Fruit fly (Drosophila melanogaster) whole organism, embryonic: Measurements from ENCODE around the gene I-2.

ENCODE experiments used
- B-H1 ChIP-seq: fragments of 200-800 bp; sonication (Bioruptor generic); IDR thresholded peaks from 3 replicates; pipeline ENCODE4 v1.3.6; 2022; ENCODE audit warnings: missing biosample characterization, missing genetic modification characterization
- B-H2 ChIP-seq: fragments of 200-800 bp; sonication (Bioruptor generic); optimal IDR thresholded peaks from 2 replicates; lab custom pipeline; 2018; ENCODE audit warnings: missing biosample characterization, mild to moderate bottlenecking, missing genetic modification characterization
- Bdp1 ChIP-seq: fragments of 200-800 bp; sonication (Bioruptor generic); optimal IDR thresholded peaks from 3 replicates; lab custom pipeline; 2016; ENCODE audit warnings: missing biosample characterization, missing genetic modification characterization
- CG11560 ChIP-seq: fragments of 200-800 bp; sonication (Bioruptor generic); IDR thresholded peaks from 3 replicates; pipeline ENCODE4 v1.3.6; 2022; ENCODE audit warnings: missing biosample characterization, missing genetic modification characterization
- CG15514 ChIP-seq: fragments of 200-800 bp; sonication (Bioruptor generic); optimal IDR thresholded peaks from 3 replicates; lab custom pipeline; 2017; ENCODE audit warnings: missing biosample characterization, missing genetic modification characterization, mild to moderate bottlenecking, moderate library complexity, missing genetic modification reagents
- CG15601 ChIP-seq: fragments of 200-800 bp; sonication (Bioruptor generic); optimal IDR thresholded peaks from 3 replicates; lab custom pipeline; 2019; ENCODE audit warnings: missing biosample characterization, mild to moderate bottlenecking, missing genetic modification characterization, moderate library complexity
- CG15696 ChIP-seq: fragments of 200-800 bp; sonication (Bioruptor generic); optimal IDR thresholded peaks from 2 replicates; lab custom pipeline; 2019; ENCODE audit warnings: missing biosample characterization, mild to moderate bottlenecking, missing genetic modification characterization, moderate library complexity
- CG16779 ChIP-seq: fragments of 200-800 bp; sonication (Bioruptor generic); IDR thresholded peaks from 2 replicates; pipeline ENCODE4 v1.3.6; 2022; ENCODE audit warnings: missing biosample characterization, missing genetic modification characterization
- CG17612 ChIP-seq: fragments of 200-800 bp; sonication (Bioruptor generic); IDR thresholded peaks from 2 replicates; pipeline ENCODE4 v1.3.6; 2022; ENCODE audit warnings: missing biosample characterization, missing genetic modification characterization
- CG18262 ChIP-seq: fragments of 200-800 bp; optimal IDR thresholded peaks from 3 replicates; lab custom pipeline; 2019; ENCODE audit warnings: missing biosample characterization, mild to moderate bottlenecking, missing genetic modification characterization, moderate library complexity
- CG2712 ChIP-seq: fragments of 200-800 bp; optimal IDR thresholded peaks from 3 replicates; lab custom pipeline; 2019; ENCODE audit warnings: missing biosample characterization, mild to moderate bottlenecking, missing genetic modification characterization, moderate library complexity
- CG30020 ChIP-seq: fragments of 200-800 bp; optimal IDR thresholded peaks from 2 replicates; lab custom pipeline; 2019; ENCODE audit warnings: missing biosample characterization, mild to moderate bottlenecking, missing genetic modification characterization, moderate library complexity
- CG31224 ChIP-seq: fragments of 200-800 bp; sonication (Bioruptor generic); IDR thresholded peaks from 2 replicates; pipeline ENCODE4 v1.3.6; 2022; ENCODE audit warnings: missing biosample characterization, missing genetic modification characterization
- CG31365 ChIP-seq: fragments of 200-800 bp; sonication (Bioruptor generic); optimal IDR thresholded peaks from 2 replicates; lab custom pipeline; 2018; ENCODE audit warnings: missing biosample characterization, mild to moderate bottlenecking, missing genetic modification characterization
- CG32532 ChIP-seq: fragments of 200-800 bp; sonication (Bioruptor generic); IDR thresholded peaks from 2 replicates; pipeline ENCODE4 v1.3.6; 2022; ENCODE audit warnings: missing biosample characterization, missing genetic modification characterization
- CG3281 ChIP-seq: fragments of 200-800 bp; sonication (Bioruptor generic); optimal IDR thresholded peaks from 3 replicates; lab custom pipeline; 2017; ENCODE audit warnings: missing biosample characterization, mild to moderate bottlenecking, missing genetic modification characterization
- CG34224 ChIP-seq: fragments of 200-800 bp; sonication (Bioruptor generic); IDR thresholded peaks from 3 replicates; pipeline ENCODE4 v1.3.6; 2022; ENCODE audit warnings: missing biosample characterization, missing genetic modification characterization; ENCODE audit not compliant: partially characterized antibody
- CG34422 ChIP-seq: fragments of 200-800 bp; sonication (Bioruptor generic); IDR thresholded peaks from 3 replicates; pipeline ENCODE4 v1.3.6; 2022; ENCODE audit warnings: missing biosample characterization, missing genetic modification characterization
- CG4617 ChIP-seq: fragments of 200-800 bp; sonication (Bioruptor generic); optimal IDR thresholded peaks from 3 replicates; lab custom pipeline; 2016; ENCODE audit warnings: missing biosample characterization, missing genetic modification characterization, borderline replicate concordance
- CG6689 ChIP-seq: fragments of 200-800 bp; sonication (Bioruptor generic); IDR thresholded peaks from 2 replicates; pipeline ENCODE4 v1.3.6; 2022; ENCODE audit warnings: missing biosample characterization, missing genetic modification characterization
- Dad ChIP-seq: fragments of 200-800 bp; sonication (Bioruptor generic); optimal IDR thresholded peaks from 3 replicates; lab custom pipeline; 2016; ENCODE audit warnings: missing biosample characterization, missing genetic modification characterization
- Dek ChIP-seq: fragments of 200-800 bp; sonication (Bioruptor generic); optimal IDR thresholded peaks from 3 replicates; lab custom pipeline; 2019; ENCODE audit warnings: missing biosample characterization, mild to moderate bottlenecking, missing genetic modification characterization, moderate library complexity
- Dp ChIP-seq: fragments of 200-800 bp; sonication (Bioruptor generic); optimal IDR thresholded peaks from 2 replicates; lab custom pipeline; 2018; ENCODE audit warnings: missing biosample characterization, mild to moderate bottlenecking, missing genetic modification characterization, moderate library complexity
- Gsc ChIP-seq: fragments of 200-800 bp; sonication (Bioruptor generic); IDR thresholded peaks from 2 replicates; pipeline ENCODE4 v1.3.6; 2022; ENCODE audit warnings: missing biosample characterization, missing genetic modification characterization
- H2.0 ChIP-seq: fragments of 200-800 bp; sonication (Bioruptor generic); IDR thresholded peaks from 2 replicates; pipeline ENCODE4 v1.3.6; 2022; ENCODE audit warnings: missing biosample characterization, missing genetic modification characterization
- Hr3 ChIP-seq: fragments of 200-800 bp; sonication (Bioruptor generic); optimal IDR thresholded peaks from 3 replicates; lab custom pipeline; 2016; ENCODE audit warnings: missing biosample characterization, missing genetic modification characterization
- Hr39 ChIP-seq: fragments of >200 bp; optimal IDR thresholded peaks from 2 replicates; lab custom pipeline; 2017
- Med ChIP-seq: fragments of 200-800 bp; sonication (Bioruptor generic); peaks from one replicate; lab custom pipeline; 2016; ENCODE audit warnings: missing biosample characterization, missing genetic modification characterization, mild to moderate bottlenecking, inconsistent platforms, moderate library complexity
- NC2α ChIP-seq: fragments of 200-800 bp; sonication (Bioruptor generic); optimal IDR thresholded peaks from 2 replicates; lab custom pipeline; 2016; ENCODE audit warnings: missing biosample characterization, missing genetic modification characterization
- Oli ChIP-seq: fragments of 200-800 bp; sonication (Bioruptor generic); optimal IDR thresholded peaks from 2 replicates; lab custom pipeline; 2018; ENCODE audit warnings: missing biosample characterization, mild to moderate bottlenecking, missing genetic modification characterization, moderate library complexity
- PHDP ChIP-seq: fragments of 200-800 bp; sonication (Bioruptor generic); optimal IDR thresholded peaks from 3 replicates; lab custom pipeline; 2018; ENCODE audit warnings: missing biosample characterization, mild to moderate bottlenecking, missing genetic modification characterization, moderate library complexity
- Xbp1 ChIP-seq: fragments of 200-800 bp; sonication (Bioruptor generic); optimal IDR thresholded peaks from 3 replicates; lab custom pipeline; 2016; ENCODE audit warnings: missing biosample characterization, mild to moderate bottlenecking, missing genetic modification characterization
- aop ChIP-seq: fragments of 200-800 bp; sonication (Bioruptor generic); IDR thresholded peaks from 2 replicates; pipeline ENCODE4 v1.3.6; 2022; ENCODE audit warnings: missing biosample characterization, missing genetic modification characterization
- ase ChIP-seq: fragments of 200-800 bp; sonication (Bioruptor generic); IDR thresholded peaks from 3 replicates; pipeline ENCODE4 v1.3.6; 2022; ENCODE audit warnings: missing biosample characterization, missing genetic modification characterization
- btn ChIP-seq: fragments of 200-800 bp; sonication (Bioruptor generic); optimal IDR thresholded peaks from 2 replicates; lab custom pipeline; 2016; ENCODE audit warnings: missing biosample characterization, missing genetic modification characterization
- dpn ChIP-seq, 2 experiments: fragments of 200-800 bp; sonication (Bioruptor generic); optimal IDR thresholded peaks; 3 replicates each; lab custom pipeline; 2016; ENCODE audit warnings: missing biosample characterization in 2 of 2, missing genetic modification characterization in 2 of 2
- gcm2 ChIP-seq: fragments of 200-800 bp; sonication (Bioruptor generic); optimal IDR thresholded peaks from 2 replicates; lab custom pipeline; 2016; ENCODE audit warnings: missing biosample characterization, missing genetic modification characterization
- jumu ChIP-seq: fragments of 200-800 bp; sonication (Bioruptor generic); optimal IDR thresholded peaks from 3 replicates; lab custom pipeline; 2016; ENCODE audit warnings: missing biosample characterization, missing genetic modification characterization
- luna ChIP-seq: fragments of 200-800 bp; sonication (Bioruptor generic); optimal IDR thresholded peaks from 2 replicates; lab custom pipeline; 2016; ENCODE audit warnings: missing biosample characterization, missing genetic modification characterization
- nerfin-1 ChIP-seq: fragments of 200-800 bp; sonication (Bioruptor generic); optimal IDR thresholded peaks from 3 replicates; lab custom pipeline; 2019; ENCODE audit warnings: missing biosample characterization, mild to moderate bottlenecking, missing genetic modification characterization, moderate library complexity
- psq ChIP-seq: fragments of 200-800 bp; sonication (Bioruptor generic); optimal IDR thresholded peaks from 2 replicates; lab custom pipeline; 2017; ENCODE audit warnings: missing biosample characterization, missing genetic modification characterization
- pzg ChIP-seq: fragments of 200-800 bp; sonication (Bioruptor generic); optimal IDR thresholded peaks from 3 replicates; lab custom pipeline; 2018; ENCODE audit warnings: missing biosample characterization, mild to moderate bottlenecking, missing genetic modification characterization, moderate library complexity
- ro ChIP-seq: fragments of 200-800 bp; sonication (Bioruptor generic); IDR thresholded peaks from 2 replicates; pipeline ENCODE4 v1.3.6; 2022; ENCODE audit warnings: missing biosample characterization, missing genetic modification characterization
- slbo ChIP-seq: fragments of 200-800 bp; sonication (Bioruptor generic); IDR thresholded peaks from 2 replicates; pipeline ENCODE4 v1.3.6; 2022; ENCODE audit warnings: missing biosample characterization, missing genetic modification characterization
- slou ChIP-seq: fragments of 200-800 bp; sonication (Bioruptor generic); optimal IDR thresholded peaks from 3 replicates; lab custom pipeline; 2016; ENCODE audit warnings: missing biosample characterization, missing genetic modification characterization
- sob ChIP-seq: fragments of 200-800 bp; sonication (Bioruptor generic); IDR thresholded peaks from 2 replicates; pipeline ENCODE4 v1.3.6; 2022; ENCODE audit warnings: missing biosample characterization, missing genetic modification characterization
- stwl ChIP-seq: fragments of 200-800 bp; sonication (Bioruptor generic); optimal IDR thresholded peaks from 3 replicates; lab custom pipeline; 2018; ENCODE audit warnings: missing biosample characterization, mild to moderate bottlenecking, missing genetic modification characterization, moderate library complexity
- tgo ChIP-seq: fragments of 200-800 bp; sonication (Bioruptor generic); IDR thresholded peaks from 3 replicates; pipeline ENCODE4 v1.3.6; 2022; ENCODE audit warnings: missing biosample characterization, missing genetic modification characterization
- tup ChIP-seq: fragments of 200-800 bp; sonication (Bioruptor generic); optimal IDR thresholded peaks from 2 replicates; lab custom pipeline; 2016; ENCODE audit warnings: missing biosample characterization, mild to moderate bottlenecking, missing genetic modification characterization, moderate library complexity
- unpg ChIP-seq: fragments of 200-800 bp; sonication (Bioruptor generic); optimal IDR thresholded peaks from 3 replicates; lab custom pipeline; 2018; ENCODE audit warnings: missing biosample characterization, mild to moderate bottlenecking, missing genetic modification characterization, moderate library complexity
- usp ChIP-seq: fragments of >200 bp; optimal IDR thresholded peaks from 2 replicates; lab custom pipeline; 2017; ENCODE audit warnings: missing biosample characterization, missing genetic modification characterization
- vfl ChIP-seq: fragments of 200-800 bp; sonication (Bioruptor generic); optimal IDR thresholded peaks from 2 replicates; lab custom pipeline; 2016; ENCODE audit warnings: missing biosample characterization, missing genetic modification characterization
- zf30C ChIP-seq: fragments of 200-800 bp; sonication (Bioruptor generic); optimal IDR thresholded peaks from 3 replicates; lab custom pipeline; 2018; ENCODE audit warnings: missing biosample characterization, mild to moderate bottlenecking, missing genetic modification characterization

The I-2 gene

DNA sequence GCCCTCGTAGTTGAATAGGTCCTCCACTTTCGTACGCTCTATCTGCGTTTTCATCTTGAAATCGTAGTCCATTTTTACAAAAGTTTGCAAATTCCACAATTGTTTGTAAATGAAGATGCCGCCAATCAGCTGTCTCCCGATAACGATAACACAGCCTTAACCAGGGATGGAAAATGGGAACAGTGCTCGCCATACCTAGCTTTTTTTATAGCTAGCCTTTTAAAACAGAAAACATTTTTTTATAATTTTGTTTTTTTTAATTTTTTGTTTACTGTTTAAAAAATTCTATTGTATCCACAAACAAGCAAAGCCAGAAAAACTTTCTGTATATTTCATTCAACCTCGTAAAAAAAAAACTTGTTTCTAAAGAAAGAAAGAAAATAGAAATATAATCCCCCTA is 1.9 kb upstream of the I-2 start, which contains the start of gene Cdk8 (continued):
- TF ChIP-seq CG15696 (tag; lab: Kevin White, UChicago) (peak; percentile 13), H2.0 (GFP tag; lab: Robert Waterston, UW) (no peak; the same call in 1 of the 2 replicates), CG31224 (GFP tag; lab: Robert Waterston, UW) (no peak), PHDP (tag; lab: Kevin White, UChicago) (peak; percentile 31), ro (GFP tag; lab: Robert Waterston, UW) (no peak), B-H1 (GFP tag; lab: Robert Waterston, UW) (no peak), CG15601 (peak; percentile 17), CG3281 (GFP tag; lab: Kevin White, UChicago) (no peak), ase (GFP tag; lab: Robert Waterston, UW) (no peak), zf30C (GFP tag; lab: Kevin White, UChicago) (no peak), Oli (tag; lab: Kevin White, UChicago) (no peak), CG31365 (no peak), CG4617 (peak; percentile 4), tup (GFP tag; lab: Kevin White, UChicago) (no peak), Dad (GFP tag; lab: Kevin White, UChicago) (no peak), Dp (peak; percentile 63), CG17612 (GFP tag; lab: Robert Waterston, UW) (no peak), tgo (GFP tag; lab: Robert Waterston, UW) (peak; percentile 22; the same call in 1 of the 3 replicates), slou (GFP tag; lab: Kevin White, UChicago) (no peak), CG18262 (tag; lab: Kevin White, UChicago) (peak; percentile 39), Dek (tag; lab: Kevin White, UChicago) (peak; percentile 24), Gsc (GFP tag; lab: Robert Waterston, UW) (no peak), btn (GFP tag; lab: Kevin White, UChicago) (no peak), aop (GFP tag; lab: Robert Waterston, UW) (no peak), CG32532 (peak; percentile 64), Hr3 (peak; percentile 30), vfl (peak; percentile 8), nerfin-1 (tag; lab: Kevin White, UChicago) (peak; percentile 15), psq (GFP tag; lab: Kevin White, UChicago) (no peak), B-H2 (GFP tag; lab: Kevin White, UChicago) (peak; percentile 35), Med (peak; percentile 86), usp (GFP tag; lab: Kevin White, UChicago) (no peak), gcm2 (GFP tag; lab: Kevin White, UChicago) (no peak), Hr39 (lab: Kevin White, UChicago) (no peak), CG30020 (tag; lab: Kevin White, UChicago) (peak; percentile 42), slbo (peak; percentile 77), dpn (GFP tag; optimal IDR thresholded peaks at IDR 0.05; lab: Kevin White, UChicago) (peak in 1 of 2 experiments; percentile 57), CG16779 (no peak), pzg (GFP tag; lab: Kevin White, UChicago) (peak; percentile 47), sob (GFP tag; lab: Robert Waterston, UW) (no peak), luna (GFP tag; lab: Kevin White, UChicago) (no peak), Xbp1 (GFP tag; lab: Kevin White, UChicago) (peak; percentile 41), CG11560 (tag; lab: Robert Waterston, UW) (no peak), CG34422 (GFP tag; lab: Robert Waterston, UW) (peak; percentile 51; the same call in 1 of the 3 replicates), NC2α (GFP tag; lab: Kevin White, UChicago) (no peak), CG2712 (tag; lab: Kevin White, UChicago) (peak; percentile 69), stwl (tag; lab: Kevin White, UChicago) (peak; percentile 22), jumu (no peak), CG6689 (no peak), CG15514 (GFP tag; lab: Kevin White, UChicago) (peak; percentile 39), Bdp1 (GFP tag; lab: Kevin White, UChicago) (no peak), unpg (GFP tag; lab: Kevin White, UChicago) (peak; percentile 38), CG34224 (GFP tag; lab: Robert Waterston, UW) (no peak)
